Worm (Caenorhabditis elegans): ENCODE data around the gene B0252.5.
A peak's percentile ranks its signal among the peaks of the same experiment; 100 is the strongest.

The B0252.5 gene

ce11 chrII:6877881-6878280 is 40.8 kb downstream of the B0252.5 start:
- TF ChIP-seq blmp-1 (tag; optimal IDR thresholded peaks at IDR 0.05; ENCODE audit: insufficient read depth): peak; percentile 58
- TF ChIP-seq sem-4 (tag; optimal IDR thresholded peaks at IDR 0.05): no peak
- peak; percentile 71 for TF ChIP-seq crh-2 (tag; optimal IDR thresholded peaks at IDR 0.05)
- TF ChIP-seq peb-1 (tag; optimal IDR thresholded peaks at IDR 0.05): no peak
- TF ChIP-seq nhr-6 (tag; optimal IDR thresholded peaks at IDR 0.05): no peak
- peak; percentile 71 for TF ChIP-seq nhr-25 (tag; optimal IDR thresholded peaks at IDR 0.05)
- peak; percentile 62 for TF ChIP-seq sma-3 (GFP tag; optimal IDR thresholded peaks at IDR 0.05)

- TF ChIP-seq mab-5 (tag; optimal IDR thresholded peaks at IDR 0.05): no peak
- TF ChIP-seq crh-2 (tag; optimal IDR thresholded peaks at IDR 0.05): no peak
- TF ChIP-seq aly-2 (tag; optimal IDR thresholded peaks at IDR 0.05): no peak
- TF ChIP-seq lsy-2 (tag; optimal IDR thresholded peaks at IDR 0.05): no peak
- TF ChIP-seq mbf-1 (tag; optimal IDR thresholded peaks at IDR 0.05): no peak
- TF ChIP-seq dmd-4 (tag; optimal IDR thresholded peaks at IDR 0.05): no peak
- TF ChIP-seq sma-3 (GFP tag; optimal IDR thresholded peaks at IDR 0.05): no peak
- TF ChIP-seq ama-1 (optimal IDR thresholded peaks at IDR 0.05): no peak
- TF ChIP-seq snpc-4 (tag; optimal IDR thresholded peaks at IDR 0.05): no peak
- TF ChIP-seq unc-62 (GFP tag; optimal IDR thresholded peaks at IDR 0.05): no peak
- TF ChIP-seq ztf-4 (tag; optimal IDR thresholded peaks at IDR 0.05): no peak
Observed at ce11 chrII:6876957-6877356, 41.7 kb downstream of the B0252.5 start, which contains the start of gene slc-36.5. TSS of gene slc-36.5 (minus strand) at chrII:6877057.

ce11 chrII:6872493-6872892 is 46.2 kb downstream of the B0252.5 start, which contains the start of gene C44B7.5:
TSS of gene C44B7.5 (minus strand) at chrII:6872593.
- no peak for TF ChIP-seq ztf-1 (GFP tag; conservative IDR thresholded peaks at IDR 0.05)
- no peak for TF ChIP-seq ztf-4 (tag; optimal IDR thresholded peaks at IDR 0.05)
- TF ChIP-seq nhr-77 (tag; optimal IDR thresholded peaks at IDR 0.05): no peak
- TF ChIP-seq elt-1 (tag; optimal IDR thresholded peaks at IDR 0.05): no peak
- TF ChIP-seq ztf-11 (tag; optimal IDR thresholded peaks at IDR 0.05): no peak
- TF ChIP-seq mdl-1 (tag; optimal IDR thresholded peaks at IDR 0.05): no peak
- no peak for TF ChIP-seq skn-1 (tag; optimal IDR thresholded peaks at IDR 0.05)
- TF ChIP-seq nhr-11 (tag; optimal IDR thresholded peaks at IDR 0.05): no peak
- no peak for TF ChIP-seq sma-9 (GFP tag; optimal IDR thresholded peaks at IDR 0.05)
- TF ChIP-seq sma-9 (tag; optimal IDR thresholded peaks at IDR 0.05): no peak
- TF ChIP-seq mab-5 (tag; optimal IDR thresholded peaks at IDR 0.05): no peak
- TF ChIP-seq lin-13 (GFP tag; optimal IDR thresholded peaks at IDR 0.05): no peak
- no peak for TF ChIP-seq aly-2 (tag; optimal IDR thresholded peaks at IDR 0.05)
- no peak for TF ChIP-seq zag-1 (tag; optimal IDR thresholded peaks at IDR 0.05)
- TF ChIP-seq lin-39 (tag; optimal IDR thresholded peaks at IDR 0.05): no peak
- no peak for TF ChIP-seq sem-4 (tag; optimal IDR thresholded peaks at IDR 0.05)
- TF ChIP-seq nhr-237 (tag; optimal IDR thresholded peaks at IDR 0.05): no peak
- TF ChIP-seq ama-1 (optimal IDR thresholded peaks at IDR 0.05): no peak
- no peak for TF ChIP-seq nhr-21 (tag; optimal IDR thresholded peaks at IDR 0.05)
- no peak for TF ChIP-seq lin-11 (tag; optimal IDR thresholded peaks at IDR 0.05)

- TF ChIP-seq crh-2 (tag; optimal IDR thresholded peaks at IDR 0.05) (peak; percentile 92), snpc-4 (tag; optimal IDR thresholded peaks at IDR 0.05) (no peak), ama-1 (optimal IDR thresholded peaks at IDR 0.05) (no peak), lsy-2 (tag; optimal IDR thresholded peaks at IDR 0.05) (peak in 1 of 2 experiments; percentile 15), R02D3.7 (tag; optimal IDR thresholded peaks at IDR 0.05) (no peak), nhr-10 (tag; optimal IDR thresholded peaks at IDR 0.05) (no peak), nhr-12 (tag; optimal IDR thresholded peaks at IDR 0.05) (no peak), zag-1 (tag; optimal IDR thresholded peaks at IDR 0.05) (no peak)
Observed at ce11 chrII:6870803-6871202, 47.9 kb downstream of the B0252.5 start, which contains the start of gene clhm-1. TSS of gene clhm-1 (minus strand) at chrII:6871009.

All from whole organism, L2 larva.